Fruit fly (Drosophila melanogaster): ENCODE measurements around the gene CG11811.

- no peak for TF ChIP-seq h (optimal IDR thresholded peaks at IDR 0.05)
- no peak for TF ChIP-seq psq (optimal IDR thresholded peaks at IDR 0.05)
Observed at dm6 chr3L:10669592-10670400, 21.0 kb upstream of the CG11811 start.

Measured in Kc167 (cell line).